Worm (Caenorhabditis elegans): ENCODE results near the gene F58F9.4.

DNA sequence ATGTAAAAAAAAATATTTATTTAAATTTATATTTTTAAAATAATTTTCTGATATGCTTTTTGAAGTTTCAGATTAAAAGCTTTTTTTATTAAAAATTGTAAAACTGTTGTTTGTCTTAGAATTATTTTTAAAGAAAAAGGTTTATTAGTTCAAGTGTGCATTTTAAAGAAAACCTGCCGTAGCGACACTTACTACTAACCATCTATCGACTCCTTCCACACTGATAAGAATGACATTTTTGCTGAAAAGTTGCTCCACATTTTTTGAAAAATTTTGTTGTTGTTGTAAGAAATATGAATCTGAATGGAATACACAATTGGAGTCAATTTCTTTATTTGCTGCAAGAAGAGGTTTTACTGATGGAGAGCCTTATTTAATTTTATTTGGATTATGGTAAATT lies 2.8 kb upstream of the F58F9.4 start, which contains the start of gene C49A9.1:
- no peak for TF ChIP-seq lin-13 (GFP tag; optimal IDR thresholded peaks at IDR 0.05)
- TF ChIP-seq zag-1 (tag; optimal IDR thresholded peaks at IDR 0.05) = no peak
- no peak for TF ChIP-seq F44E2.7 (GFP tag; IDR thresholded peaks at IDR 0.05)
- TF ChIP-seq spr-3 (GFP tag; optimal IDR thresholded peaks at IDR 0.05) = no peak
- no peak for TF ChIP-seq attf-4 (tag; optimal IDR thresholded peaks at IDR 0.05)

Measured in whole organism, L4 larva.